2 fruit fly cellular contexts compared by ENCODE assay signal in the genomic region with DNA sequence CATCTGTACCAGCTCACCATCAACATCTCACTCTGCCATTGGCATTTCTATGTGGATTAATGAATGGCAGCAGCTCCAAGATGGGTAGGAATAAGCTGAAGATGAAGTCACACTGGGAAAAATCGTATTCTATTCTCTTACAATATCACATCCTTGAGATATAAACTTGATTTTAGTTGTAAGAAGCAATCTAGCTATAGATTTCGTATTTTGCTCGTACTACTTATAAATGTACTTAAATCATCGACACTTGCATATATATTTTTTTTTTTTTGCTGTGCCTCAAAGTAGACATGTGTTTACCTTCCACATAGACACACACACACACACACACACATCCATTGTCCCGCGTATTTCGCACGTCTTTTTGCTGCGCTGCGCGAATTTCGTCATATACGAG.
TF ChIP-seq lines count a peak whose summit lies in the region.

No protein-coding gene starts in this region.

- no peak for TF ChIP-seq CTCF in whole organism, embryonic (GFP tag; optimal IDR thresholded peaks at IDR 0.05; lab: Kevin White, UChicago)

TF ChIP-seq in whole organism, embryonic, 481 proteins besides CTCF, POLR2A, EP300 and RAD21 (continues in another document):
- TF ChIP-seq CG11560 (tag; IDR thresholded peaks at IDR 0.05; lab: Robert Waterston, UW) (no peak), pum (GFP tag; optimal IDR thresholded peaks at IDR 0.05; lab: Kevin White, UChicago) (peak; percentile 30), CG11696 (GFP tag; IDR thresholded peaks at IDR 0.05; lab: Robert Waterston, UW) (0 out of 2 replicates have a peak, but pooled peaks have one; percentile 13), abd-A (tag; optimal IDR thresholded peaks at IDR 0.05; lab: Kevin White, UChicago) (no peak), CG32772 (GFP tag; IDR thresholded peaks at IDR 0.05; lab: Robert Waterston, UW) (0 out of 2 replicates have a peak, but pooled peaks have one; percentile 20), Eip74EF (GFP tag; optimal IDR thresholded peaks at IDR 0.05; lab: Kevin White, UChicago) (no peak), CG2199 (GFP tag; IDR thresholded peaks at IDR 0.05; lab: Robert Waterston, UW) (no peak), dysf (GFP tag; IDR thresholded peaks at IDR 0.05; lab: Robert Waterston, UW) (peak; percentile 36; the same call in 1 of the 3 replicates), NC2β (GFP tag; optimal IDR thresholded peaks at IDR 0.05; lab: Kevin White, UChicago) (no peak), CG4730 (GFP tag; IDR thresholded peaks at IDR 0.05; lab: Robert Waterston, UW) (0 out of 2 replicates have a peak, but pooled peaks have one; percentile 14), seq (GFP tag; IDR thresholded peaks at IDR 0.05; lab: Robert Waterston, UW) (no peak), CG17186 (GFP tag; optimal IDR thresholded peaks at IDR 0.05; lab: Kevin White, UChicago) (no peak), Taf1 (GFP tag; IDR thresholded peaks at IDR 0.05; lab: Robert Waterston, UW) (no peak), CG11456 (GFP tag; IDR thresholded peaks at IDR 0.05; lab: Robert Waterston, UW) (no peak), CG43689 (GFP tag; IDR thresholded peaks at IDR 0.05; lab: Robert Waterston, UW) (no peak), otp (GFP tag; IDR thresholded peaks at IDR 0.05; lab: Robert Waterston, UW) (peak; percentile 14; the same call in 1 of the 3 replicates), mld (GFP tag; IDR thresholded peaks at IDR 0.05; lab: Robert Waterston, UW; ENCODE audit: partially characterized antibody) (no peak), D19B (GFP tag; optimal IDR thresholded peaks at IDR 0.05; lab: Kevin White, UChicago) (no peak), zen2 (GFP tag; IDR thresholded peaks at IDR 0.05; lab: Robert Waterston, UW; ENCODE audit: partially characterized antibody) (no peak), ci (GFP tag; IDR thresholded peaks at IDR 0.05; lab: Robert Waterston, UW) (0 out of 3 replicates have a peak, but pooled peaks have one; percentile 40), Sox100B (GFP tag; optimal IDR thresholded peaks at IDR 0.05; lab: Kevin White, UChicago) (no peak), odd (GFP tag; optimal IDR thresholded peaks at IDR 0.05; lab: Kevin White, UChicago) (no peak), Opbp (GFP tag; IDR thresholded peaks at IDR 0.05; lab: Robert Waterston, UW; ENCODE audit: partially characterized antibody) (no peak), Camta (GFP tag; optimal IDR thresholded peaks at IDR 0.05; lab: Kevin White, UChicago) (peak; percentile 25), CG10267 (tag; optimal IDR thresholded peaks at IDR 0.05; lab: Kevin White, UChicago) (peak; percentile 27), ash1 (GFP tag; optimal IDR thresholded peaks at IDR 0.05; lab: Kevin White, UChicago) (no peak), gem (tag; optimal IDR thresholded peaks at IDR 0.05; lab: Kevin White, UChicago) (peak; percentile 21), croc (GFP tag; conservative IDR thresholded peaks at IDR 0.05; lab: Robert Waterston, UW) (peak; percentile 28; the same call in 2 of the 3 replicates), CG6689 (GFP tag; IDR thresholded peaks at IDR 0.05; lab: Robert Waterston, UW) (peak; percentile 46), lab (GFP tag; optimal IDR thresholded peaks at IDR 0.05; lab: Kevin White, UChicago) (no peak), crp (GFP tag; optimal IDR thresholded peaks at IDR 0.05; lab: Kevin White, UChicago) (no peak), bsh (GFP tag; optimal IDR thresholded peaks at IDR 0.05; lab: Kevin White, UChicago) (peak in 1 of 2 experiments; percentile 47), Xrp1 (GFP tag; IDR thresholded peaks at IDR 0.05; lab: Robert Waterston, UW) (peak; percentile 61; the same call in 1 of the 2 replicates), Mrtf (GFP tag; IDR thresholded peaks at IDR 0.05; lab: Robert Waterston, UW) (peak; percentile 8; the same call in 1 of the 3 replicates), bowl (GFP tag; IDR thresholded peaks at IDR 0.05; lab: Robert Waterston, UW) (no peak), CG4424 (GFP tag; optimal IDR thresholded peaks at IDR 0.05; lab: Kevin White, UChicago) (no peak), gce (GFP tag; IDR thresholded peaks at IDR 0.05; lab: Robert Waterston, UW) (0 out of 3 replicates have a peak, but pooled peaks have one; percentile 40), CG17568 (GFP tag; optimal IDR thresholded peaks at IDR 0.05; lab: Kevin White, UChicago) (no peak), HmgD (GFP tag; optimal IDR thresholded peaks at IDR 0.05; lab: Kevin White, UChicago) (no peak), CG8290 (GFP tag; optimal IDR thresholded peaks at IDR 0.05; lab: Kevin White, UChicago) (no peak), CG8290 (tag; optimal IDR thresholded peaks at IDR 0.05; lab: Kevin White, UChicago) (no peak)

TF ChIP-seq in whole organism, prepupa, 60 proteins besides CTCF, POLR2A, EP300 and RAD21:
- peak; percentile 42 for TF ChIP-seq Eip78C (GFP tag; lab: Kevin White, UChicago)
- TF ChIP-seq acj6 (GFP tag; optimal IDR thresholded peaks at IDR 0.05; lab: Kevin White, UChicago), result no peak
